Fruit fly (Drosophila melanogaster): Measurements from ENCODE around the gene CG43169.
A peak's percentile ranks its signal among the peaks of the same experiment; 100 is the strongest.

dm6 chr3L:8920710-8921109 lies 32.3 kb upstream of the CG43169 start:
- TF ChIP-seq Bteb2 (GFP tag; optimal IDR thresholded peaks at IDR 0.05): peak; percentile 39
- TF ChIP-seq ac (GFP tag; optimal IDR thresholded peaks at IDR 0.05): no peak
- TF ChIP-seq Atf3 (GFP tag; optimal IDR thresholded peaks at IDR 0.05): no peak
- no peak for TF ChIP-seq CG42726 (GFP tag; IDR thresholded peaks at IDR 0.05; ENCODE audit: partially characterized antibody)
- no peak for TF ChIP-seq sna (GFP tag; IDR thresholded peaks at IDR 0.05; ENCODE audit: partially characterized antibody)
- TF ChIP-seq Side (GFP tag; optimal IDR thresholded peaks at IDR 0.05): peak; percentile 48
- peak; percentile 11 for TF ChIP-seq Sry-δ (GFP tag; optimal IDR thresholded peaks at IDR 0.05)
- TF ChIP-seq chinmo (GFP tag; IDR thresholded peaks at IDR 0.05; ENCODE audit: partially characterized antibody): no peak
- peak; percentile 15 for TF ChIP-seq CG4617 (GFP tag; optimal IDR thresholded peaks at IDR 0.05; ENCODE audit: borderline replicate concordance)
- peak; percentile 51 for TF ChIP-seq jing (GFP tag; optimal IDR thresholded peaks at IDR 0.05)
- peak; percentile 35; the same call in 1 of the 2 replicates for TF ChIP-seq E2f1 (GFP tag; IDR thresholded peaks at IDR 0.05)
- peak; percentile 84 for TF ChIP-seq Fer1 (GFP tag; optimal IDR thresholded peaks at IDR 0.05)

Data from whole organism, embryonic.